Worm (Caenorhabditis elegans) whole organism, dauer: Measurements from ENCODE around the gene top-2.

Source experiments
- unc-62 ChIP-seq: sonication (generic microtip); optimal IDR thresholded peaks from 2 replicates; lab custom pipeline; 2017; ENCODE audit warnings: missing biosample characterization, missing genetic modification reagents, missing genetic modification characterization

The top-2 gene

DNA sequence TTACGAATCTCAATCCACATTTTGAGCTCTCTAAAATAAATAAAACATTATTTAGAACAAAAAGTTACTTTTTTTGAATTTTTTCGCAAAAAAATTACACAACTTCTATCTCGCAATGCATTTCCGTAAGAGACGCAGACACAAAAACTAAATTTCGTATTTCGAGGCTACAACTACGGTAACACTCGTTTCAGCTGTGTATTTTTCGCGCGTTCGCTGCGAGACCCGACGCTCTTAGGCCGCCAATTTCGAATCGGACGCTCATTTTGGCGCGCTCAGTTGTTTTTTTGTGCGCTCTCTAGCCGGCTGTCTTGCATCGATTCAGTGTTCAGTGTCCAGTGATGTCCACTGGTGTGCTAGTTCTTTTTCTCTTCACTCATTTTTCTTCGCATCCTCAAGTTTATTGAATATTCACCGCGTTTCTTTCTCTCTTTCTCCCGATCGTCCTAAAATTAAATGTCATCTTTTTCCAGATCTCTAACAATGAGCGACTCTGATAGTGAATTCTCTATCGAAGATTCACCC, at the start of gene top-2, which contains the start of gene npp-3:
top-2 (plus strand) TSS at position 475 of the 525 bp plus-strand sequence.
npp-3 (minus strand) TSS at position 115 of the 525 bp plus-strand sequence.
- no peak for TF ChIP-seq unc-62 (GFP tag; lab: Kevin White, UChicago)

DNA sequence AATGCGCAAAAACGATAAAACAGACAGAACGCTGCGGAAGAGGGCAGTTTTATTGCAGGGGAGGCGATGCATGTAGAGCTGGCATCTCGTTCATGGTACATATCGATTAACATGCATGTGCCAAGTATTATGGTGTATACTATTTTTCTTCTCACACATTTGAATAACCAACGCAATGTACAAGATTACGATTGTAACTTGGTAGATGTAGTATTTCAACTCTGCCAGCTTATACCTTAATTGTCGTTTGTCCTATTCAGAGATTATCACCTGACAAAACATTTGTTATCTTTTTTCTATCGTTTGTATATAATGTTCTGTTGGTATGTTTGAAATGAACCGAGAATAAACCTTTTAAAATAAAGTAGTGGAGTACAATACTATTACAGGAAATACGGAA, 45.0 kb upstream of the top-2 start, which contains the start of gene pes-5:
pes-5 (minus strand) TSS at position 101 of the 400 bp plus-strand sequence.
- no peak for TF ChIP-seq unc-62 (GFP tag; lab: Kevin White, UChicago)

DNA sequence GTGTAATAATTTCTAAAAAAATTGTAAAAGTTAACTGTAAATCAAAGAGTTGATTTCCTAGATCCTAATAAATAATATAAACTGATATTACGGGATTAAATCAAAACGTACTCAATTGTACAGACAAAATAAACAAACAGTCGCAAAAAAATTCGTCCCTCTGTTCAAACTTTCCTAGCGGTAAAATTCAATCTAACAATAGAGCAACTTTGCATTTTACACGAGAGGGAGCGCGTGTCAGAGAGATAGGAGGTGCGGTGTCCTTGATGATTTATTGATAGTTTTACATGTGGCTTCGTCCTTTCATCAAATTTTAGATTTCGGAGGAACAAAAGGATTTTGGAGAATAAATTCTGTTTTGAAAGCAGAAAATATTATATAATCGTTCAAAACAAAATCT, 44.3 kb upstream of the top-2 start:
- TF ChIP-seq unc-62 (GFP tag; lab: Kevin White, UChicago), result no peak

DNA sequence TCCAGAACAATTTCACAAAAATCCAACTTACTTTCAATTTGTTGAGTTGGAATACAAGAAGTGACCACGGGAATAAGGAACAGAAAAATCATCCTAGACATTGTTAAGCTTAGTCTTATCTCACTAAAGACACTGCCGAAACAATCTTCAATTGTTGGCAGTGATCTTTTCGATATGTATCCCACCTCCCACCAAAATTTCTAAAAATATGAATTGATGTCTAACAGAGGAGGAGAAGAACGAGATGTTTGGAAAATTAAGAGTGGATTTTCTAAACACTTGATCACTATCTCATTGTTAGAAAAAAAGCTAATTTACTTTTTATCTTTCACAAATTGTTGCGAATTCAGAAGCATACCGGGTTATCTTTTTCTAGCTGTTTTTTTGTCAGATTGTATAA, 42.5 kb upstream of the top-2 start, which contains the start of gene clec-144:
clec-144 (minus strand) TSS at position 101 of the 400 bp plus-strand sequence.
- TF ChIP-seq unc-62 (GFP tag; lab: Kevin White, UChicago), result no peak

DNA sequence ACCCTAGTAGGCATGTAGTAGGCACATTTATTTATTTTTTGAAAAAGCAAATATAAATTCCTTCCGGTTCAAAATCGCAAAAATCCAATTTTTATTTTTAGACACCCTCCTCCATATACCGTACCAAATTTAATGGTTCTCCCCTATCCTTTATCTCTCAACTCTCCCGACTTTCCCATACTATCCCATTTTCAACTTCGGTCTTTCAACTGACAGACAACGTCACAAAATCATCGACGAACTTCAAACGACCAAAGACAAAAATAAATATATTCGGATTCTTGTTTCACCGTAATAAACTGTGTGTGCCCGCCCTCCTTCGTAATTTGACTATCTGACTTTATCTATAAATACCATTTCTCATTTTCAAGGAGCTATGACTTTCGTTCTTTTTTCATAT, 39.7 kb upstream of the top-2 start, which contains the start of gene T27D12.6:
T27D12.6 (plus strand) TSS at position 301 of the 400 bp plus-strand sequence.
- TF ChIP-seq unc-62 (GFP tag; lab: Kevin White, UChicago), result no peak

DNA sequence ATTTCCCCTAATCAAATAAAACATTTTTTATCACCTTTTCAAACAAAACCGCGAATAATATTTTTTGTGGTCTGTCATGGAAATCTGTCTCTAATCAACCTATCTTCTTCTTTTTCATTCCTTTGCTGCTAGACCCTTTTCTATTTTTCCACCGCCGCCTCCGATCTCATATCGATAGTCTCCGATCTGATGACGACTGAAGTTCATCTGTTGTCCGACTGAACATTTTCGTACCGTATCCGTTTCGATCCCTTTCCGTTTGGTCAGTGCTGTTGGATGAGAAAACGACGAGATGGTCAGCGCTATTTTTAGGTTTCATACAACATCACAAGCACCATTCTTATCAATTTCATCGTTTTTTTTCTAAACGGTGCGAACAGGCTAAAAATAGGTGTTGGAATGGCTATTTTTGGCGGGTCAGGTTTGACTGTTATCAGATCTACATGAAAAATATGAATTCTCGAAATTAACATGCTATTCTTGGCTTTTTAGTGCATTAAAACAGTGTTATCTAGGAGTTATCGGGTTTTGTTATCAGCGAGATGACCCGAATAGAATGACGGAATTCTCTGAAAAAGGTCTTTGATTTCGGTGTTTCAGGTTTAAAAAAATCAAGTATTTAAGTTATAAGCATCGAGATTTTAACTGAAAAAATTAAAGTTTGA, 38.3 kb upstream of the top-2 start:
- TF ChIP-seq unc-62 (GFP tag; lab: Kevin White, UChicago), result no peak

DNA sequence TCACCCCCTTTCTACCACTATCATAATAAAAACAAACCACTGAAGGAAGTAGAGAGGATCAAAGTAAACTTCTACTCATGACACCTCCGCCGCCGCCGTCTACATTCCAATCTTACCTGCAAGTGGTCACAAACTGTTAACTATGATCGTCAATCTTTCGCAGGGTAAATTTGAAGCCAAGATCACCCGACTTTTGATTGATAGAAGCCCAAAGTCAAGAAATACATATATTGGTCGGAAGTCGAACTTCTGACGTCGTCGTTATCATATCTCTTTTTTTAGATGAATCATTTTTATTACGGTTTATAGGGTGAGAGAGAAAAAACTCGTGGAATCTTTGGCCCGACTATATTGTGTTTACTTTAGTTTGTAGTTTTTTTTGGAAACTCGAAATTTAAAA, 36.6 kb upstream of the top-2 start:
- TF ChIP-seq unc-62 (GFP tag; lab: Kevin White, UChicago), result no peak

DNA sequence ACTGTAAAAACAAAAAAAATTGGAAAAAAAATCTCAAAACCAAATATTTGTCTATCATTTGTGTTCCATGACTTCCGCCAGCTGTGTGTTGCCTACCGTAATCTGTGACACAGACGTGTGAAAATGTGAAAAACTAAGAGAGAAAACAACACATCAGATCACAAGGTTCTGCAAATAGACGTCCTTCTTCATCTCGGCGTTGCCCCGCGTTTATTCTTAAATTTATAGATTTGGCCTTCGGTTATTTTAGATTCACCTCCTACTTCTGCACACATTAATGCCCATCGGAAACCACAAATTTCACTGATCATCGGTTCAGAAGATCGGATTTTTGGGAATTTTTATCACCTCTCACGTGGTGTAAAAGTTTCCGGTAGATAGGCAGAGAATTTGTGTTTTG, 35.8 kb upstream of the top-2 start:
- no peak for TF ChIP-seq unc-62 (GFP tag; lab: Kevin White, UChicago)

DNA sequence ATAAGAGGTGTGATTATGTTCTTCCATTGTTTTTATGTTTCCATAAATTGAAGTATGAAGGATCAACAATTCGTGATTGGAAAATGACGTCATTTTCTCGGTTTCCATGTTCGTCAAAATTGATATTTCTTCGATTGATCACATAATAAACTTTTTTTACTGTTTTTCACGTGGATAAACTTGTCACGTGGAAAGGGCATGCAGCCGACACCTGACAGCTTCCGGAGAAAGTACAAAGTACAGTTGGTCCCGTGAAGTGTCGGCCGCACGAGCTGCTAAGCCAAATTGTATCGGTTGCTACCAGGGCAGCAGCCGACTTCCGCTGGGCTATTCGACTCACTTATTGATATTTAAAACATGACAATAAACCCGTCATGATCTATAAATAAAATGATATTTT, 33.3 kb upstream of the top-2 start:
- no peak for TF ChIP-seq unc-62 (GFP tag; lab: Kevin White, UChicago)

DNA sequence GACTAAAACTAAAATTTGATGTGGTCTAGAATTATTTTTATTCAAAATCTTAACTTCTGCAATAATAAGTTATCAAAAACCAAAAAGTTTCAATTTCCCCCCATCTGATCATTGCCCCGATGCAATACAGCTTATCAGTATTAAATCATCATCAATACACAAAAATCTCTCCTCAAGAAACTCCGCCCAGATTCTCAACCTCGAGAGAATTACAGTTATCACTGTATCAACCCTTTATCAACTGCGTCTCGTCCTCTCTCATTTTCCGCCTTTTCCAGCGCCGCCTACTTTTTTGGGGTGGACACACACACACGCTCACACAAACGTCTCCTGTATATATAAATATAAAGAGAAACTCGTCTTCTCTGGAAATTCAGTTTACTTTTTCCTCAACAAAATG, 32.6 kb upstream of the top-2 start, which contains the start of gene T27D12.1:
T27D12.1 (plus strand) TSS at position 301 of the 400 bp plus-strand sequence.
- TF ChIP-seq unc-62 (GFP tag; lab: Kevin White, UChicago), result no peak

DNA sequence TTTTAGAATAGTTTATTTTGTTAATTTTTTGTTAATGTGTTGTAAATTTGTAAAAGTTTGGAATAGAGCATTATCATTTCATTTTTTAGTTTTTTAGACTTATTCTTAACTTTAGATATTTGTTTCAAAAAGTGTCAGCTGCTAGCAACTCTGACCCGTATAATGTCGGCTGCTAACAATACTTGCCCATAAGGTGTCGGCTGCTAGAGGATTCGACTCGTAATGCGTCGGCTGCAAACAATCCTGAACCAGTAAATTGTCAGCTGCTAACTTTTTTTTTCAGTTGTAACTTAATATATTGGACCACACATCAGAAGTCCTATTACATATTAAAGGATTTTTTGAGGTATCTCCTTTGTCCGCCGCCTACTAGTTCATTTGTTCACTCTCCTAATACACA, 32.2 kb upstream of the top-2 start:
- no peak for TF ChIP-seq unc-62 (GFP tag; lab: Kevin White, UChicago)

DNA sequence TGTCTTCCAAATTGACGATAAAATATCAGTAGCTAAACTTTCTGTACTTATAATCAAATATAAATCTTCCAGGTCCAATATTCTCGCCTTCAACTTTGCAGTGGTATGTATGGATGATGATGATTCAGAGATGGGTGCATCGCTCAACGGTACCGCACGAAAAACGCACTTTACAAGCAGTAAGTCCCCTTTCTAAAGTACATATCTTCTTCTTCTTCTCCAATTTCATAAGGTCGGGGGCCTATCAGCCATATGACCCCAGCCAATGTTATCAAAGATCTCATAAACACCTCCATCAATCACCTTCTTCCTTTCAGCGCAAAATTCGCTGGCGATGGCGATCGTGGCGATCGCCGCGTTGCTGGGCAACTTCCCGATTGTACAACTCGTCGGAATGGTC, 31.5 kb upstream of the top-2 start:
- TF ChIP-seq unc-62 (GFP tag; lab: Kevin White, UChicago), result no peak

DNA sequence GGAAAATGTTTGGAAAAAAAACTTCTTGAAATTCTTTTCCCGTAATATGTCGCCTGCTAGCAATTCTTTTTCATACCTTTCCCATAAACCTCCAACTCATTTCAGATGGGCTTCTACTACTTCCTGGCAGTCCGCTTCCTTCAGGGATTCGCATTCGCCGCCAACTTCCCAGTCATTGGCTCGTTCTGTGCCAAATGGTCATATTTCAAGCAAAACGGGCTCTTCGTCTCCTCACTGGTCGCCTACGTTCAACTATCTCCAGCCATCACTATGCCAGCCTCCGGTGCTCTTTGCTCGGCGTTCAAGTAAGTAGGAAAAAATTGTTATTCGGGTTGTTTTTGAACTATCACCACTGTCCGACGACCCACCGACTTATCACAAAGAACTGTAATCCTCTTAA, 30.9 kb upstream of the top-2 start:
- no peak for TF ChIP-seq unc-62 (GFP tag; lab: Kevin White, UChicago)

DNA sequence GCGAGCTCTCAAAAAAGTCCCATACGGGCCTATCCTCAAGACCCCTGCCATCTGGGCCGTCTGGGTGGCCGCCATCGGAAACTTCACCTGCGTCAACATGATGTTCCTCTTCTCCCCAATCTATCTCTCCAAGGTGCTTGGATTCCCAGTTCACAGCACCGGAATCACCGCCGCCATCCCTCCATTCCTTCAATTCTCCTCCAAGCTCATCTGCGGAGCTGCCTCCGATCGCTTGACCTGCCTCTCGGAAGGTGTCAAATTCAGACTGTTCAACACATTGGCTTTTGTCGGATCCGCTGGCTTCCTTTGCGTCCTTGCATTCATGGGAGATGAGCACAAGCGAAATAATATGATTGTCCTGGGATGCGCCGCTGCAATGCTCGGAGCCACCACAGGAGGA, 30.0 kb upstream of the top-2 start:
- TF ChIP-seq unc-62 (GFP tag; lab: Kevin White, UChicago), result no peak

DNA sequence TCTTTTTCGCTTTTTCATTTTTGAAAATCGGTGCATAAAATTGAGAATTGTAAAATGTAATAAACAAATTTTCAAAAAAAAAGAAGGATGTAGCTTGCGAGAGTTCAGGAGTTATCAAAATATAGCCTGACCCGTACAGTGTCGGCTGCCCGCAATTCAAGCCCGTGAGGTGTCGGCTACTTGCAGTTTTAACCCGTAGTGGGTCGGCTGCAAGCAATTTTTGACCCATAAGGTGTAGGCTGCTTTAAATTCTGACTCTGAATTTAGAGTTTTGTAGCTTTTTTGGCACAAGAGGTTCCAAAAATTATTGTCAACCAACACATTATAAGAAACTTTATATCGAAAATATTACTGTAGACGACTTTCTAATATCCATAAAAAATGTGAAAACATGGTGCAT, 29.0 kb upstream of the top-2 start:
- TF ChIP-seq unc-62 (GFP tag; lab: Kevin White, UChicago), result no peak

DNA sequence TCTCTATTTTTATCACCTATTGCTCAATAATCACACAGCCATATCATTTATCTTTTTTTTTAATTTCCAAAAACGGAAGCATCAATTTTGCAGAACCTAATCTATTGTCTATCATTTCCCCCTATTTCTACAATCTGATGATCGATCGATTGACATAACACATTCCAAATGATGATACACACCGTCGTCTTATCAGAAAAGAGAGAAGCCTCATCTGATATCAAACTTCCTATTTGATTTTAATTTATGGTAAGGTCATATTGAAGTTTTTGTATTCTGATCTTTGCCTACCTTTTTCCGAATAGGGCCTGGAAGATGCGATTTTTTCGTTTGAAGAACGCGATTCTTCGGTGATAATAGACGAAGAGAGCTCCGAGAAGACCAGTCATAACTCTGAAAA, 25.4 kb upstream of the top-2 start:
- no peak for TF ChIP-seq unc-62 (GFP tag; lab: Kevin White, UChicago)
